Fruit fly (Drosophila melanogaster) whole organism, adult: Measurements from ENCODE around the gene cerv.

Experiments used
- CG11617 ChIP-seq: fragments of 200-800 bp; sonication (Bioruptor generic); optimal IDR thresholded peaks from 2 replicates; lab custom pipeline; 2017; ENCODE audit warnings: mild to moderate bottlenecking, missing biosample characterization, missing genetic modification reagents, missing genetic modification characterization
- CG12768 ChIP-seq: fragments of 200-800 bp; sonication (Bioruptor generic); optimal IDR thresholded peaks from 2 replicates; lab custom pipeline; 2017; ENCODE audit warnings: missing biosample characterization, missing genetic modification characterization, mild to moderate bottlenecking, moderate library complexity, missing genetic modification reagents
- CG14711 ChIP-seq: fragments of 200-800 bp; sonication (Bioruptor generic); optimal IDR thresholded peaks from 2 replicates; lab custom pipeline; 2018; ENCODE audit warnings: missing biosample characterization, mild to moderate bottlenecking, missing genetic modification characterization, moderate library complexity
- CG1620 ChIP-seq: fragments of 200-800 bp; sonication (Bioruptor generic); optimal IDR thresholded peaks from 2 replicates; lab custom pipeline; 2016; ENCODE audit warnings: missing biosample characterization, missing genetic modification characterization
- CG33017 ChIP-seq: fragments of 200-800 bp; sonication (Bioruptor generic); optimal IDR thresholded peaks from 2 replicates; lab custom pipeline; 2018; ENCODE audit warnings: missing biosample characterization, mild to moderate bottlenecking, missing genetic modification characterization, moderate library complexity
- CG5204 ChIP-seq: fragments of 200-800 bp; sonication (Bioruptor generic); optimal IDR thresholded peaks from 2 replicates; lab custom pipeline; 2016; ENCODE audit warnings: missing biosample characterization, missing genetic modification characterization
- CG7045 ChIP-seq: fragments of 200-800 bp; sonication (Bioruptor generic); optimal IDR thresholded peaks from 2 replicates; lab custom pipeline; 2017; ENCODE audit warnings: missing biosample characterization, mild to moderate bottlenecking, missing genetic modification characterization
- CG7101 ChIP-seq: fragments of 200-800 bp; sonication (Bioruptor generic); optimal IDR thresholded peaks from 2 replicates; lab custom pipeline; 2018; ENCODE audit warnings: missing biosample characterization, mild to moderate bottlenecking, missing genetic modification characterization, moderate library complexity
- Clk ChIP-seq: fragments of 200-800 bp; sonication (Bioruptor generic); optimal IDR thresholded peaks from 2 replicates; lab custom pipeline; 2017; ENCODE audit warnings: missing biosample characterization, missing genetic modification characterization
- Crg-1 ChIP-seq: fragments of 200-800 bp; sonication (Bioruptor generic); optimal IDR thresholded peaks from 2 replicates; lab custom pipeline; 2016; ENCODE audit warnings: missing biosample characterization, missing genetic modification characterization
- Hr96 ChIP-seq: fragments of 200-800 bp; sonication (Bioruptor generic); optimal IDR thresholded peaks from 2 replicates; lab custom pipeline; 2016; ENCODE audit warnings: missing biosample characterization, missing genetic modification characterization
- Mnt ChIP-seq: fragments of 200-800 bp; sonication (Bioruptor generic); optimal IDR thresholded peaks from 2 replicates; lab custom pipeline; 2016; ENCODE audit warnings: missing biosample characterization, mild to moderate bottlenecking, missing genetic modification characterization
- bab1 ChIP-seq: fragments of 200-800 bp; sonication (Bioruptor generic); optimal IDR thresholded peaks from 3 replicates; lab custom pipeline; 2019; ENCODE audit warnings: missing biosample characterization, mild to moderate bottlenecking, missing genetic modification characterization, moderate library complexity
- cic ChIP-seq: fragments of 200-800 bp; sonication (Bioruptor generic); optimal IDR thresholded peaks from 2 replicates; lab custom pipeline; 2017; ENCODE audit warnings: missing biosample characterization, mild to moderate bottlenecking, missing genetic modification characterization, moderate library complexity
- cnc ChIP-seq, 2 experiments: fragments of >200 bp; optimal IDR thresholded peaks; 2 replicates each; lab custom pipeline; 2017
- kay ChIP-seq: fragments of 200-800 bp; sonication (Bioruptor generic); peaks from one replicate; lab custom pipeline; 2016; ENCODE audit warnings: missing biosample characterization, missing genetic modification characterization, borderline replicate concordance
- ovo ChIP-seq: fragments of 200-800 bp; sonication (Bioruptor generic); optimal IDR thresholded peaks from 2 replicates; lab custom pipeline; 2016; ENCODE audit warnings: missing biosample characterization, missing genetic modification characterization
- pad ChIP-seq: fragments of 200-800 bp; sonication (Bioruptor generic); optimal IDR thresholded peaks from 3 replicates; lab custom pipeline; 2017; ENCODE audit warnings: missing biosample characterization, missing genetic modification characterization, mild to moderate bottlenecking, moderate library complexity, missing genetic modification reagents
- tj ChIP-seq: fragments of 200-800 bp; sonication (Bioruptor generic); optimal IDR thresholded peaks from 3 replicates; lab custom pipeline; 2017; ENCODE audit warnings: missing biosample characterization, mild to moderate bottlenecking, missing genetic modification characterization, moderate library complexity
- toe ChIP-seq: fragments of 200-800 bp; sonication (Bioruptor generic); optimal IDR thresholded peaks from 2 replicates; lab custom pipeline; 2016; ENCODE audit warnings: missing biosample characterization, missing genetic modification characterization

cerv gene

dm6 chrX:15578043-15578442 lies at the start of gene cerv, which contains the start of gene CG7872:
cerv (minus strand) TSS chrX:15578171.
CG7872 (plus strand) TSS chrX:15578205.
- TF ChIP-seq Crg-1 (GFP tag; lab: Kevin White, UChicago) (no peak), cic (no peak), CG7045 (GFP tag; lab: Kevin White, UChicago) (no peak), Mnt (GFP tag; lab: Kevin White, UChicago) (peak; percentile 45), CG1620 (GFP tag; lab: Kevin White, UChicago) (peak; percentile 6), ovo (GFP tag; lab: Kevin White, UChicago) (no peak), CG7101 (tag; lab: Kevin White, UChicago) (no peak), bab1 (GFP tag; lab: Kevin White, UChicago) (peak; percentile 44)

- no peak for TF ChIP-seq toe (GFP tag; lab: Kevin White, UChicago)
- TF ChIP-seq tj (GFP tag; lab: Kevin White, UChicago), result peak; percentile 30
- peak; percentile 8 for TF ChIP-seq Hr96
- no peak for TF ChIP-seq Clk
- TF ChIP-seq bab1 (GFP tag; lab: Kevin White, UChicago), result peak; percentile 42
- TF ChIP-seq Crg-1 (GFP tag; lab: Kevin White, UChicago), result peak; percentile 14
- TF ChIP-seq pad, result no peak
- TF ChIP-seq CG7101 (tag; lab: Kevin White, UChicago), result no peak
- no peak for TF ChIP-seq CG7045 (GFP tag; lab: Kevin White, UChicago)
- no peak for TF ChIP-seq CG11617 (GFP tag; lab: Kevin White, UChicago)
- no peak for TF ChIP-seq cic
- no peak for TF ChIP-seq cnc (optimal IDR thresholded peaks at IDR 0.05; lab: Kevin White, UChicago)
- no peak for TF ChIP-seq CG14711 (tag; lab: Kevin White, UChicago)
These were observed 48.3 kb upstream of the cerv start for dm6 chrX:15626279-15626678.

dm6 chrX:15623809-15624208 lies 45.8 kb upstream of the cerv start:
- no peak for TF ChIP-seq CG5204 (GFP tag; lab: Kevin White, UChicago)
- TF ChIP-seq Hr96, result no peak
- no peak for TF ChIP-seq Mnt (GFP tag; lab: Kevin White, UChicago)
- no peak for TF ChIP-seq toe (GFP tag; lab: Kevin White, UChicago)
- TF ChIP-seq cnc (optimal IDR thresholded peaks at IDR 0.05; lab: Kevin White, UChicago), result no peak
- TF ChIP-seq kay, result no peak

dm6 chrX:15622970-15623402 lies 45.0 kb upstream of the cerv start:
- TF ChIP-seq CG33017 (tag; lab: Kevin White, UChicago), result no peak
- no peak for TF ChIP-seq cic
- TF ChIP-seq Crg-1 (GFP tag; lab: Kevin White, UChicago), result no peak
- TF ChIP-seq bab1 (GFP tag; lab: Kevin White, UChicago), result no peak
- no peak for TF ChIP-seq CG12768 (GFP tag; lab: Kevin White, UChicago)
- TF ChIP-seq tj (GFP tag; lab: Kevin White, UChicago), result no peak

dm6 chrX:15620439-15621227 lies 42.7 kb upstream of the cerv start:
- peak; percentile 20 for TF ChIP-seq kay
- TF ChIP-seq ovo (GFP tag; lab: Kevin White, UChicago), result no peak

- TF ChIP-seq CG12768 (GFP tag; lab: Kevin White, UChicago) (no peak), Clk (no peak), pad (no peak), toe (GFP tag; lab: Kevin White, UChicago) (no peak), Hr96 (no peak), Mnt (GFP tag; lab: Kevin White, UChicago) (no peak), CG7045 (GFP tag; lab: Kevin White, UChicago) (no peak), bab1 (GFP tag; lab: Kevin White, UChicago) (no peak), CG11617 (GFP tag; lab: Kevin White, UChicago) (no peak), cnc (optimal IDR thresholded peaks at IDR 0.05; lab: Kevin White, UChicago) (no peak), CG7101 (tag; lab: Kevin White, UChicago) (no peak), tj (GFP tag; lab: Kevin White, UChicago) (no peak), ovo (GFP tag; lab: Kevin White, UChicago) (no peak), CG5204 (GFP tag; lab: Kevin White, UChicago) (no peak), CG14711 (tag; lab: Kevin White, UChicago) (no peak), CG33017 (tag; lab: Kevin White, UChicago) (no peak), cic (no peak), Crg-1 (GFP tag; lab: Kevin White, UChicago) (no peak)
These were observed 41.6 kb upstream of the cerv start for dm6 chrX:15619631-15619960.

- TF ChIP-seq Crg-1 (GFP tag; lab: Kevin White, UChicago) (no peak), pad (no peak), tj (GFP tag; lab: Kevin White, UChicago) (no peak), kay (no peak), cic (no peak), ovo (GFP tag; lab: Kevin White, UChicago) (no peak), CG1620 (GFP tag; lab: Kevin White, UChicago) (no peak)
These were observed 41.1 kb upstream of the cerv start for dm6 chrX:15618953-15619630.
